Worm (Caenorhabditis elegans) whole organism, L4/young adult: ENCODE measurements around the gene pde-2.
A peak's percentile ranks its signal among the peaks of the same experiment; 100 is the strongest.
"Not testable (repeated sequence)": the region's sequence is repeated elsewhere in the genome, so short reads cannot be mapped to it uniquely, and the experiment has no call there.

Source experiments
- W03F9.2 ChIP-seq: fragments of 150-350 bp; optimal IDR thresholded peaks from 2 replicates; lab custom pipeline; 2014; ENCODE audit warnings: missing biosample characterization, missing genetic modification characterization
- dao-5 ChIP-seq: sonication (generic microtip); optimal IDR thresholded peaks from 2 replicates; lab custom pipeline; 2016; ENCODE audit warnings: missing genotype, missing genetic modification characterization, moderate library complexity, missing compliant biosample characterization
- him-1 ChIP-seq: sonication (generic microtip); optimal IDR thresholded peaks from 2 replicates; lab custom pipeline; 2016; ENCODE audit warnings: missing genotype, missing genetic modification reagents, missing genetic modification characterization, missing compliant biosample characterization

pde-2 gene

ce11 chrIII:8999508-8999907, 17.8 kb upstream of the pde-2 start, which contains the start of gene F59B2.3:
Gene F59B2.3, minus strand, starts transcription at chrIII:8999766.
- TF ChIP-seq him-1 (tag; lab: Kevin White, UChicago): no peak
- no peak for TF ChIP-seq dao-5 (tag; lab: Kevin White, UChicago)
- TF ChIP-seq W03F9.2 (tag; lab: Kevin White, UChicago): no peak

- no peak for TF ChIP-seq dao-5 (tag; lab: Kevin White, UChicago)
- TF ChIP-seq W03F9.2 (tag; lab: Kevin White, UChicago): no peak
- TF ChIP-seq him-1 (tag; lab: Kevin White, UChicago): no peak
Observed at ce11 chrIII:8998884-8999283, 17.2 kb upstream of the pde-2 start.

- TF ChIP-seq him-1 (tag; lab: Kevin White, UChicago) (no peak), dao-5 (tag; lab: Kevin White, UChicago) (no peak), W03F9.2 (tag; lab: Kevin White, UChicago) (no peak)
Observed at ce11 chrIII:8997821-8998220, 16.1 kb upstream of the pde-2 start.

ce11 chrIII:8996686-8997085, 15.0 kb upstream of the pde-2 start, which contains the start of gene skat-1:
Gene skat-1, minus strand, starts transcription at chrIII:8996786.
- TF ChIP-seq W03F9.2 (tag; lab: Kevin White, UChicago) (no peak), him-1 (tag; lab: Kevin White, UChicago) (no peak), dao-5 (tag; lab: Kevin White, UChicago) (no peak)

ce11 chrIII:8989752-8990151, 8.1 kb upstream of the pde-2 start, which contains the start of gene R08D7.7:
Gene R08D7.7, plus strand, starts transcription at chrIII:8990052.
- not testable (repeated sequence) for TF ChIP-seq W03F9.2, him-1, dao-5 (tag; lab: Kevin White, UChicago)

ce11 chrIII:8988544-8988943, 6.8 kb upstream of the pde-2 start:
- TF ChIP-seq him-1 (tag; lab: Kevin White, UChicago) (no peak), W03F9.2 (tag; lab: Kevin White, UChicago) (no peak), dao-5 (tag; lab: Kevin White, UChicago) (no peak)

- no peak for TF ChIP-seq W03F9.2 (tag; lab: Kevin White, UChicago)
- no peak for TF ChIP-seq dao-5 (tag; lab: Kevin White, UChicago)
- no peak for TF ChIP-seq him-1 (tag; lab: Kevin White, UChicago)
Observed at ce11 chrIII:8988061-8988460, 6.4 kb upstream of the pde-2 start.

- TF ChIP-seq W03F9.2 (tag; lab: Kevin White, UChicago): peak; percentile 33
- no peak for TF ChIP-seq dao-5 (tag; lab: Kevin White, UChicago)
- TF ChIP-seq him-1 (tag; lab: Kevin White, UChicago): no peak
Observed at ce11 chrIII:8986872-8987271, 5.2 kb upstream of the pde-2 start.

- no peak for TF ChIP-seq W03F9.2 (tag; lab: Kevin White, UChicago)
Observed at ce11 chrIII:8985965-8986364, 4.3 kb upstream of the pde-2 start.

- TF ChIP-seq him-1 (tag; lab: Kevin White, UChicago) (no peak), W03F9.2 (tag; lab: Kevin White, UChicago) (no peak), dao-5 (tag; lab: Kevin White, UChicago) (no peak)
Observed at ce11 chrIII:8985461-8985860, 3.8 kb upstream of the pde-2 start.

- TF ChIP-seq dao-5 (tag; lab: Kevin White, UChicago): no peak
- TF ChIP-seq him-1 (tag; lab: Kevin White, UChicago): peak; percentile 32
Observed at ce11 chrIII:8984960-8985359, 3.3 kb upstream of the pde-2 start.

- no peak for TF ChIP-seq W03F9.2 (tag; lab: Kevin White, UChicago)
- no peak for TF ChIP-seq him-1 (tag; lab: Kevin White, UChicago)
- no peak for TF ChIP-seq dao-5 (tag; lab: Kevin White, UChicago)
Observed at ce11 chrIII:8984412-8984811, 2.7 kb upstream of the pde-2 start.

ce11 chrIII:8983811-8984210, 2.1 kb upstream of the pde-2 start:
- no peak for TF ChIP-seq him-1 (tag; lab: Kevin White, UChicago)
- no peak for TF ChIP-seq dao-5 (tag; lab: Kevin White, UChicago)
- no peak for TF ChIP-seq W03F9.2 (tag; lab: Kevin White, UChicago)

ce11 chrIII:8983135-8983534, 1.4 kb upstream of the pde-2 start:
- TF ChIP-seq him-1 (tag; lab: Kevin White, UChicago) (no peak), W03F9.2 (tag; lab: Kevin White, UChicago) (no peak), dao-5 (tag; lab: Kevin White, UChicago) (no peak)
